Worm (Caenorhabditis elegans): ENCODE data around the gene ets-5.

DNA sequence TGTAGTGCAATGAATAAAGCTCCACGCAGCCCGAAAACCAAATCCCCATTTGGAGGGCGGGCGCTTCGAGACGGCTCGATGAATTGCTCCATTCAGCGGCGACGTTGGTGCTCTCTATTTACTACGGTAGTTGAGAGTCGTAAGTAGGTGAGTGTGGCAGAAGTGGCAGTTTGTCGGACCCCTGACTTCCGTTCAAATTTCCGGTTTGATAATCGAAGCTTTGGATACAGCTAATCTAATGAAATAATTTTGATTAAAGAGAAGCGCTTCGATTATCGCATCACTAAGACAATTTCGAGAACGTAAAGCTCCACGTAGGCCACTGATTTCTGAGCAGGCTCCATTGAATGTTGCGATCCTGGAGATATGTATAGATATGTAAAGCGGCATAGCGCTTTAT, at the start of gene ets-5:
- TF ChIP-seq ztf-11 (tag; optimal IDR thresholded peaks at IDR 0.05) (no peak), nhr-76 (tag; optimal IDR thresholded peaks at IDR 0.05) (no peak), elt-3 (tag; optimal IDR thresholded peaks at IDR 0.05) (no peak), lin-13 (tag; optimal IDR thresholded peaks at IDR 0.05) (no peak), blmp-1 (tag; optimal IDR thresholded peaks at IDR 0.05) (no peak), mep-1 (tag; optimal IDR thresholded peaks at IDR 0.05) (no peak), lsy-2 (tag; optimal IDR thresholded peaks at IDR 0.05) (no peak)

Measured in whole organism, mixed stage, embryonic.